Worm (Caenorhabditis elegans) whole organism, L2 larva: ENCODE data around the gene lgc-57.

Experiments
- C34F6.9 ChIP-seq: fragments of 150-350 bp; optimal IDR thresholded peaks from 2 replicates; lab custom pipeline; 2014; ENCODE audit warnings: missing biosample characterization, missing genetic modification characterization
- F13H6.1 ChIP-seq: sonication (generic microtip); optimal IDR thresholded peaks from 2 replicates; lab custom pipeline; 2016; ENCODE audit warnings: missing genetic modification characterization, missing compliant biosample characterization
- ZK546.5 ChIP-seq: sonication (generic microtip); optimal IDR thresholded peaks from 2 replicates; lab custom pipeline; 2017; ENCODE audit warnings: missing biosample characterization, missing genetic modification characterization
- alr-1 ChIP-seq: fragments of 150-350 bp; optimal IDR thresholded peaks from 2 replicates; lab custom pipeline; 2014; ENCODE audit warnings: missing biosample characterization, missing genetic modification characterization
- aly-2 ChIP-seq: fragments of 150-350 bp; optimal IDR thresholded peaks from 2 replicates; lab custom pipeline; 2014; ENCODE audit warnings: missing biosample characterization, missing genetic modification characterization
- ama-1 ChIP-seq: fragments of 150-350 bp; optimal IDR thresholded peaks from 2 replicates; lab custom pipeline; 2018; ENCODE audit warnings: inconsistent platforms
- blmp-1 ChIP-seq: sonication (generic microtip); optimal IDR thresholded peaks from 2 replicates; lab custom pipeline; 2017; ENCODE audit warnings: missing genetic modification characterization, mild to moderate bottlenecking, missing compliant biosample characterization, antibody characterized with exemption, moderate library complexity; ENCODE audit not compliant: insufficient read depth
- ceh-82 ChIP-seq: fragments of 150-350 bp; optimal IDR thresholded peaks from 2 replicates; lab custom pipeline; 2014; ENCODE audit warnings: missing biosample characterization, missing genetic modification characterization
- crh-2 ChIP-seq: sonication (generic microtip); optimal IDR thresholded peaks from 2 replicates; lab custom pipeline; 2017; ENCODE audit warnings: missing biosample characterization, missing genetic modification characterization
- dmd-4 ChIP-seq: sonication (generic microtip); optimal IDR thresholded peaks from 2 replicates; lab custom pipeline; 2017; ENCODE audit warnings: missing biosample characterization, missing genetic modification characterization
- egl-27 ChIP-seq: sonication (generic microtip); optimal IDR thresholded peaks from 3 replicates; lab custom pipeline; 2017; ENCODE audit warnings: missing biosample characterization, missing genetic modification reagents, missing genetic modification characterization
- elt-3 ChIP-seq: sonication (generic microtip); optimal IDR thresholded peaks from 2 replicates; lab custom pipeline; 2017; ENCODE audit warnings: missing biosample characterization, missing genetic modification characterization
- fos-1 ChIP-seq: fragments of 150-350 bp; optimal IDR thresholded peaks from 2 replicates; lab custom pipeline; 2014; ENCODE audit warnings: missing biosample characterization, missing genetic modification characterization
- lin-11 ChIP-seq: fragments of 150-350 bp; sonication (generic microtip); optimal IDR thresholded peaks from 2 replicates; lab custom pipeline; 2014; ENCODE audit warnings: missing biosample characterization, missing genetic modification characterization, inconsistent platforms, mixed read lengths
- lsy-2 ChIP-seq, 2 experiments: fragments of 150-350 bp in 1 of 2; sonication (generic microtip) in 1 of 2; optimal IDR thresholded peaks; 2 replicates each; lab custom pipeline; 2014 to 2017; ENCODE audit warnings: missing biosample characterization in 2 of 2, missing genetic modification characterization in 2 of 2
- mab-5 ChIP-seq: fragments of 150-350 bp; optimal IDR thresholded peaks from 2 replicates; lab custom pipeline; 2014; ENCODE audit warnings: missing biosample characterization, missing genetic modification characterization
- mdl-1 ChIP-seq, 2 experiments: fragments of 150-350 bp in 1 of 2; sonication (generic microtip) in 1 of 2; optimal IDR thresholded peaks; 2 replicates each; lab custom pipeline; 2017; ENCODE audit warnings: missing biosample characterization in 2 of 2, missing genetic modification characterization in 2 of 2
- nhr-10 ChIP-seq: sonication (generic microtip); optimal IDR thresholded peaks from 2 replicates; lab custom pipeline; 2017; ENCODE audit warnings: missing biosample characterization, missing genetic modification characterization
- nhr-11 ChIP-seq: fragments of 150-350 bp; optimal IDR thresholded peaks from 2 replicates; lab custom pipeline; 2014; ENCODE audit warnings: missing biosample characterization, missing genetic modification characterization
- nhr-12 ChIP-seq: fragments of 150-350 bp; optimal IDR thresholded peaks from 2 replicates; lab custom pipeline; 2014; ENCODE audit warnings: missing biosample characterization, missing genetic modification characterization
- nhr-21 ChIP-seq: fragments of 150-350 bp; optimal IDR thresholded peaks from 2 replicates; lab custom pipeline; 2014; ENCODE audit warnings: missing biosample characterization, missing genetic modification characterization
- nhr-23 ChIP-seq: fragments of 150-350 bp; optimal IDR thresholded peaks from 2 replicates; lab custom pipeline; 2014; ENCODE audit warnings: missing biosample characterization, missing genetic modification reagents, missing genetic modification characterization
- nhr-25 ChIP-seq: fragments of 150-350 bp; sonication (generic microtip); optimal IDR thresholded peaks from 3 replicates; lab custom pipeline; 2014; ENCODE audit warnings: missing biosample characterization, missing genetic modification characterization
- nhr-6 ChIP-seq: fragments of 150-350 bp; optimal IDR thresholded peaks from 2 replicates; lab custom pipeline; 2014; ENCODE audit warnings: missing biosample characterization, missing genetic modification characterization
- nhr-77 ChIP-seq: fragments of 150-350 bp; optimal IDR thresholded peaks from 2 replicates; lab custom pipeline; 2014; ENCODE audit warnings: missing biosample characterization, missing genetic modification characterization
- peb-1 ChIP-seq: fragments of 150-350 bp; optimal IDR thresholded peaks from 2 replicates; lab custom pipeline; 2014; ENCODE audit warnings: missing biosample characterization, missing genetic modification characterization
- sem-4 ChIP-seq: fragments of 150-350 bp; optimal IDR thresholded peaks from 2 replicates; lab custom pipeline; 2014; ENCODE audit warnings: missing biosample characterization, missing genetic modification reagents, missing genetic modification characterization
- skn-1 ChIP-seq: sonication (generic microtip); optimal IDR thresholded peaks from 2 replicates; lab custom pipeline; 2017; ENCODE audit warnings: missing biosample characterization, missing genetic modification characterization
- sma-3 ChIP-seq: sonication (generic microtip); optimal IDR thresholded peaks from 2 replicates; lab custom pipeline; 2016; ENCODE audit warnings: missing genetic modification reagents, missing genetic modification characterization, missing compliant biosample characterization
- sma-9 ChIP-seq, 2 experiments: fragments of 150-350 bp in 1 of 2; sonication (generic microtip) in 1 of 2; optimal IDR thresholded peaks; 2 replicates each; lab custom pipeline; 2014 to 2016; ENCODE audit warnings: missing genetic modification characterization in 2 of 2, mild to moderate bottlenecking in 1 of 2, missing biosample characterization in 1 of 2, missing compliant biosample characterization in 1 of 2, missing genetic modification reagents in 1 of 2, moderate library complexity in 1 of 2
- snpc-4 ChIP-seq: fragments of 150-350 bp; optimal IDR thresholded peaks from 2 replicates; lab custom pipeline; 2014; ENCODE audit warnings: missing biosample characterization, missing genetic modification characterization
- unc-62 ChIP-seq: fragments of 150-350 bp; optimal IDR thresholded peaks from 2 replicates; lab custom pipeline; 2014; ENCODE audit warnings: missing biosample characterization, missing genetic modification reagents, missing genetic modification characterization
- zag-1 ChIP-seq: fragments of 150-350 bp; optimal IDR thresholded peaks from 2 replicates; lab custom pipeline; 2014; ENCODE audit warnings: missing biosample characterization, missing genetic modification characterization
- ztf-1 ChIP-seq: fragments of 200-800 bp; sonication (Bioruptor generic); conservative IDR thresholded peaks from 2 replicates; pipeline ENCODE4 v1.3.6; 2022; ENCODE audit warnings: missing genetic modification characterization, missing compliant biosample characterization
- ztf-4 ChIP-seq: fragments of 150-350 bp; optimal IDR thresholded peaks from 2 replicates; lab custom pipeline; 2014; ENCODE audit warnings: missing biosample characterization, missing genetic modification characterization

The lgc-57 gene

DNA sequence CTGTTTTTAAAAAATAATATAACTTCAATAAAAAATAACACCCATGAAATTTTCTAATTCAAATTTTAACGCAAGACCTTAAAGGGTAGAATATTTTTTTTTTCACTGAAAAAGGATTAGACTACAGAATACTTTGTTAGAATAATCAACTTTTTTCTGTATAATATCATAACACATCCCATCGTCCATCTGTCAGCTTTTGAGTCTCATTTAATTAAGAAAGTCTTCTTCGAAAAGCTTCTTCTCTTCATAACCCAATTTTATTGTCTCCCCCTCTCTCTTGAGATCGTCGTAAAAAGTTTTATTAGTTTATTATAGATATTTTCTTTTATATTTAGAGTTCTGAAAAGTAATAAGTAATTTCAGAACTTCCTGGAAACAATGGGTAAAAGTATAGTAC, 1.2 kb downstream of the lgc-57 start:
- TF ChIP-seq sma-3 (GFP tag; lab: Kevin White, UChicago) = no peak
- no peak for TF ChIP-seq sma-9 (GFP tag; optimal IDR thresholded peaks at IDR 0.05; lab: Kevin White, UChicago)
- TF ChIP-seq sma-9 (tag; optimal IDR thresholded peaks at IDR 0.05; lab: Kevin White, UChicago) = no peak
- no peak for TF ChIP-seq snpc-4 (tag; lab: Kevin White, UChicago)
- TF ChIP-seq aly-2 (tag; lab: Kevin White, UChicago) = no peak
- TF ChIP-seq C34F6.9 (tag; lab: Kevin White, UChicago) = no peak
- TF ChIP-seq lsy-2 (tag; optimal IDR thresholded peaks at IDR 0.05; lab: Kevin White, UChicago) = no peak
- TF ChIP-seq fos-1 (tag; lab: Kevin White, UChicago) = no peak
- no peak for TF ChIP-seq elt-3

DNA sequence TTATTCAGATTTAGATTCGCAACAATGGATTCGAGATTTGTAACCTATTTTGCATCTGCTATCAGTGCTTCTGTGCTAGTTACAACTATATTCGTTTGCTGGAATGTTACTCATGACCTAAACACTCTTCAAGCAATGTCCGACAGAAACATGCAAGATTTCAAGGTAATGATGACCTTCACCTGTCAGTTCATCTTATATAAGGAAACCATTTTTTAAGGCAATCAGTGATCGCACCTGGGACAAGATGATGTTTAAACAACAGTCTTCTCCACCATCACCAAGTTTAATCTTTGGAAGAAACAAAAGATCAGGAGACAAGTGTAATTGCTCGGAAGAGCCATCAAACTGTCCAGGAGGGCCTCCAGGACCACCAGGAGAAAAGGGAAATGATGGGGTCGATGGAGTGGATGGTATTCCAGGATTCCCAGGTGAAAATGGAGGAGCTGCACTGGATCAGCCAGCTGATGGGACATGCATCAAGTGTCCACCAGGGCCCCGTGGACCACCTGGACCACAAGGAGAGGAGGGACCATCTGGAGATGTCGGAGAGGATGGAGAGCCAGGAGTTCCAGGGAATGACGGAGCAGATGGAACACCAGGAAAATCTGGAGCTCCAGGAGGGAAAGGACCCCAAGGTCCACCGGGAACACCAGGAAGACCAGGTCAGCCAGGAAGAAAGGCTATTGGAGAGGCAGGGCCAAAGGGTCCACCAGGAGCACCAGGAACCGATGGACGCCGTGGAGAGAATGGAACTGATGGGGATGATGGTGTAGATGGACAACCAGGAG, 9.0 kb downstream of the lgc-57 start, which contains the start of gene col-79:
col-79 (plus strand) TSS at position 20 of the 791 bp plus-strand sequence.
- no peak for TF ChIP-seq zag-1 (tag; lab: Kevin White, UChicago)
- no peak for TF ChIP-seq mab-5 (tag; lab: Kevin White, UChicago)
- TF ChIP-seq unc-62 = no peak
- TF ChIP-seq nhr-25 (tag; lab: Kevin White, UChicago) = peak; percentile 40
- peak; percentile 9 for TF ChIP-seq sma-9 (GFP tag; optimal IDR thresholded peaks at IDR 0.05; lab: Kevin White, UChicago)
- TF ChIP-seq sma-9 (tag; optimal IDR thresholded peaks at IDR 0.05; lab: Kevin White, UChicago) = no peak

DNA sequence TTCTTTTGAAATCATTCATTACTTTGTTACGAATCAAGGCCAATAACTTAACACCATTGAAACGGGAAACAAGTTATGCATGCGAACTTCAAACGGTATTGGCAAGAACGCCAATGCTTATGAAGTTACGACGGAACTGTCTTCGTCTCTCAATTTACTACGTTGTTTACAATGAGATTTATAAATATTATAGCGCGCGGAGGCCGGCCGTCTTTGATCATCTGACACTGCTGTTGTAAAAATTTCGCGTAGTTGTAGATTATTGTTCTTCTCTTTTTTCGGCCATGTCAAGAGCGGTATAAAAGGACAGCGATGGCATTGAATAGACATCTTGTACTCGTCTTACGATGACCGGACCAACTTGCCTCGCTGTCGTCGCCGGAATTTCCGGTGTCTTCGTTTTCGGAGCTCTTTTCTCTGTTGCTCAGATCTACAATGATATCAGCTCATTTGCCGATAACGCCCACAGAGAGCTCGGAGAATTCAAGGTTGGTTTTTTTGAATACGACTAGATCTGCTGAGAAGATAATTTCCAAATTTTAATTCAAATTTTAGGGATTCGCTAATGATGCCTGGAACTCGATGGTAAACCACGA, 9.9 kb downstream of the lgc-57 start, which contains the start of gene col-39:
col-39 (plus strand) TSS at position 342 of the 596 bp plus-strand sequence.
- TF ChIP-seq ztf-4 (tag; lab: Kevin White, UChicago) (no peak), F13H6.1 (tag; lab: Kevin White, UChicago) (no peak), ama-1 (lab: Kevin White, UChicago) (peak; percentile 41), lin-11 (tag; lab: Kevin White, UChicago) (no peak), ZK546.5 (tag; lab: Kevin White, UChicago) (no peak), crh-2 (tag; lab: Kevin White, UChicago) (no peak), nhr-77 (no peak), zag-1 (tag; lab: Kevin White, UChicago) (no peak), lsy-2 (tag; optimal IDR thresholded peaks at IDR 0.05; lab: Kevin White, UChicago) (no peak), sem-4 (tag; lab: Kevin White, UChicago) (no peak), blmp-1 (tag; lab: Kevin White, UChicago) (peak; percentile 51), skn-1 (tag; lab: Kevin White, UChicago) (no peak), nhr-25 (tag; lab: Kevin White, UChicago) (peak; percentile 48), nhr-10 (tag; lab: Kevin White, UChicago) (no peak), nhr-6 (tag; lab: Kevin White, UChicago) (no peak), nhr-11 (tag; lab: Kevin White, UChicago) (no peak), dmd-4 (tag; lab: Kevin White, UChicago) (no peak)

DNA sequence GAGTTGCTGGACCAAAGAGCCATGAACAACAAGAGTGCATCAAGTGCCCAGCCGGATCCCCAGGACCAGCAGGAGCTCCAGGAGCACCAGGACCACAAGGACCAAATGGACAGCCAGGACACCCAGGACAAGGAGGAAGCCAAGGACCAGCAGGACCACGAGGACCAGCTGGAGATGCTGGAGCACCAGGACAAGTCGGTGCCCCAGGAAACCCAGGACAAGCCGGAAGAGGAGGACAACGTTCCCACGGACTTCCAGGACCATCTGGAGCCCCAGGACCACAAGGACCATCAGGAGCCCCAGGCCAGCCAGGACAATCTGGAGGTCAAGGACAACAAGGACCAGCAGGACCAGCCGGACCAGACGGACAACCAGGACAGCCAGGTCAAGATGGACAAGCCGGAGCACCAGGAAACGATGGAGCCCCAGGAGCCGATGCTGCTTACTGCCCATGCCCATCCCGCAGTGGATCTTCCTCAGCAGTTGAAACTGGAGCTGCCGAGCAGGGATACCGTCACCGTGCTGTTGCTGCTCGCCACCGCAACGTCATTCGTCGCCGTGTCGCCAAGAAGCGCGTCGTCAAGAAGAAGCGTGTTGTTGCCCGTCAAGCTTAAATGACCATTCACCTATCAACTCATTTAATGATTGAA, 10.7 kb downstream of the lgc-57 start:
- TF ChIP-seq alr-1 (no peak), ztf-1 (no peak), mdl-1 (tag; optimal IDR thresholded peaks at IDR 0.05; lab: Kevin White, UChicago) (no peak)

ce11 chrII:10706038-10706437, 11.2 kb downstream of the lgc-57 start:
- peak; percentile 75 for TF ChIP-seq nhr-25 (tag; lab: Kevin White, UChicago)
- peak; percentile 94 for TF ChIP-seq blmp-1 (tag; lab: Kevin White, UChicago)
- TF ChIP-seq peb-1 = no peak
- TF ChIP-seq sma-9 (GFP tag; optimal IDR thresholded peaks at IDR 0.05; lab: Kevin White, UChicago) = no peak
- TF ChIP-seq sma-9 (tag; optimal IDR thresholded peaks at IDR 0.05; lab: Kevin White, UChicago) = no peak
- TF ChIP-seq nhr-21 (tag; lab: Kevin White, UChicago) = no peak
- TF ChIP-seq ztf-1 = no peak
- no peak for TF ChIP-seq ceh-82 (tag; lab: Kevin White, UChicago)
- TF ChIP-seq crh-2 (tag; lab: Kevin White, UChicago) = no peak
- TF ChIP-seq mdl-1 (tag; optimal IDR thresholded peaks at IDR 0.05; lab: Kevin White, UChicago) = no peak
- no peak for TF ChIP-seq egl-27
- TF ChIP-seq nhr-12 (tag; lab: Kevin White, UChicago) = no peak
- no peak for TF ChIP-seq nhr-23 (tag; lab: Kevin White, UChicago)
- no peak for TF ChIP-seq snpc-4 (tag; lab: Kevin White, UChicago)
